Worm (Caenorhabditis elegans) whole organism, early embryonic: ENCODE results near the gene pkc-3.

Source experiments
- B0310.2 ChIP-seq: sonication (generic microtip); optimal IDR thresholded peaks from 2 replicates; lab custom pipeline; 2016; ENCODE audit warnings: mild to moderate bottlenecking, missing genetic modification characterization, missing compliant biosample characterization
- F13C5.2 ChIP-seq: sonication (generic microtip); optimal IDR thresholded peaks from 2 replicates; lab custom pipeline; 2017; ENCODE audit warnings: mild to moderate bottlenecking, missing genetic modification characterization, inconsistent platforms, missing compliant biosample characterization
- aly-1 ChIP-seq: sonication (generic microtip); optimal IDR thresholded peaks from 2 replicates; lab custom pipeline; 2016; ENCODE audit warnings: missing genetic modification characterization, missing compliant biosample characterization
- ama-1 ChIP-seq: fragments of 150-350 bp; optimal IDR thresholded peaks from 2 replicates; lab custom pipeline; 2014
- ceh-13 ChIP-seq: fragments of 200-800 bp; sonication (Bioruptor generic); optimal IDR thresholded peaks from 2 replicates; lab custom pipeline; 2018; ENCODE audit warnings: mild to moderate bottlenecking, missing genetic modification characterization, missing compliant biosample characterization
- ceh-36 ChIP-seq: sonication (generic microtip); optimal IDR thresholded peaks from 2 replicates; lab custom pipeline; 2016; ENCODE audit warnings: missing genetic modification characterization, inconsistent platforms, missing compliant biosample characterization
- ets-7 ChIP-seq: sonication (generic microtip); optimal IDR thresholded peaks from 2 replicates; lab custom pipeline; 2016; ENCODE audit warnings: missing genotype, missing genetic modification characterization, missing compliant biosample characterization
- flt-1 ChIP-seq: fragments of 200-800 bp; sonication (Bioruptor generic); IDR thresholded peaks from 2 replicates; pipeline ENCODE4 v1.3.6; 2022; ENCODE audit warnings: missing genetic modification characterization, missing compliant biosample characterization
- hmbx-1 ChIP-seq: sonication (generic microtip); optimal IDR thresholded peaks from 2 replicates; lab custom pipeline; 2016; ENCODE audit warnings: mild to moderate bottlenecking, missing genetic modification characterization, missing compliant biosample characterization
- hmg-4 ChIP-seq: fragments of 200-800 bp; sonication (Bioruptor generic); optimal IDR thresholded peaks from 2 replicates; lab custom pipeline; 2018; ENCODE audit warnings: mild to moderate bottlenecking, missing genetic modification characterization, missing compliant biosample characterization
- hnd-1 ChIP-seq: sonication (generic microtip); optimal IDR thresholded peaks from 2 replicates; lab custom pipeline; 2016; ENCODE audit warnings: missing genetic modification characterization, missing compliant biosample characterization
- pes-1 ChIP-seq: fragments of 200-800 bp; sonication (Bioruptor generic); IDR thresholded peaks from 2 replicates; pipeline ENCODE4 v1.3.6; 2022; ENCODE audit warnings: missing genetic modification reagents, missing genetic modification characterization, missing compliant biosample characterization
- scrt-1 ChIP-seq: fragments of 200-800 bp; sonication (Bioruptor generic); IDR thresholded peaks from 2 replicates; pipeline ENCODE4 v1.3.6; 2022; ENCODE audit warnings: missing genetic modification characterization, missing compliant biosample characterization
- sea-1 ChIP-seq: fragments of 200-800 bp; sonication (Bioruptor generic); conservative IDR thresholded peaks from 2 replicates; pipeline ENCODE4 v1.3.6; 2022; ENCODE audit warnings: missing genetic modification characterization, missing compliant biosample characterization
- tbx-11 ChIP-seq: fragments of 200-800 bp; sonication (Bioruptor generic); IDR thresholded peaks from 2 replicates; pipeline ENCODE4 v1.3.6; 2022; ENCODE audit warnings: missing genetic modification characterization, missing compliant biosample characterization
- tbx-37 ChIP-seq: fragments of 200-800 bp; sonication (Bioruptor generic); conservative IDR thresholded peaks from 2 replicates; pipeline ENCODE4 v1.3.6; 2022; ENCODE audit warnings: missing genetic modification reagents, missing genetic modification characterization, missing compliant biosample characterization
- tra-4 ChIP-seq: sonication (generic microtip); optimal IDR thresholded peaks from 2 replicates; lab custom pipeline; 2017; ENCODE audit warnings: missing genetic modification characterization, missing compliant biosample characterization

Gene pkc-3

ce11 chrII:5420947-5421614, 41.3 kb downstream of the pkc-3 start, which contains the start of gene tofu-6:
Gene tofu-6 (plus strand): TSS chrII:5421248.
- no peak for TF ChIP-seq ceh-36 (tag; lab: Kevin White, UChicago)
- TF ChIP-seq pes-1 = no peak
- peak; percentile 92 for TF ChIP-seq ama-1 (lab: Kevin White, UChicago)
- TF ChIP-seq aly-1 = peak; percentile 19

- TF ChIP-seq ceh-13 (GFP tag; lab: Kevin White, UChicago) (no peak), scrt-1 (GFP tag; lab: Robert Waterston, UW) (no peak), pes-1 (no peak), tra-4 (no peak), tbx-37 (GFP tag; lab: Robert Waterston, UW) (no peak), hnd-1 (tag; lab: Kevin White, UChicago) (no peak), flt-1 (GFP tag; lab: Robert Waterston, UW) (no peak), tbx-11 (no peak), B0310.2 (tag; lab: Kevin White, UChicago) (no peak), hmg-4 (GFP tag; lab: Kevin White, UChicago) (no peak)
These were observed 44.0 kb downstream of the pkc-3 start, which contains the start of gene F07F6.7 for ce11 chrII:5423832-5424231. Gene F07F6.7 (minus strand): TSS chrII:5423858.

- TF ChIP-seq aly-1 (no peak), F13C5.2 (tag; lab: Kevin White, UChicago) (no peak), ceh-36 (tag; lab: Kevin White, UChicago) (no peak), hmg-4 (GFP tag; lab: Kevin White, UChicago) (no peak), scrt-1 (GFP tag; lab: Robert Waterston, UW) (no peak), tbx-11 (no peak), hmbx-1 (tag; lab: Kevin White, UChicago) (no peak), flt-1 (GFP tag; lab: Robert Waterston, UW) (no peak), tbx-37 (GFP tag; lab: Robert Waterston, UW) (no peak), sea-1 (GFP tag; lab: Robert Waterston, UW) (no peak), tra-4 (no peak), hnd-1 (tag; lab: Kevin White, UChicago) (no peak), ceh-13 (GFP tag; lab: Kevin White, UChicago) (no peak), ets-7 (tag; lab: Kevin White, UChicago) (no peak), pes-1 (no peak)
These were observed 45.8 kb downstream of the pkc-3 start, which contains the start of gene F07F6.8 for ce11 chrII:5425633-5426032. Gene F07F6.8 (minus strand): TSS chrII:5425733.

ce11 chrII:5426054-5426453, 46.2 kb downstream of the pkc-3 start:
- TF ChIP-seq hmg-4 (GFP tag; lab: Kevin White, UChicago) (peak; percentile 36), ceh-13 (GFP tag; lab: Kevin White, UChicago) (no peak), aly-1 (no peak)

- TF ChIP-seq ceh-36 (tag; lab: Kevin White, UChicago) (no peak), tra-4 (no peak), ets-7 (tag; lab: Kevin White, UChicago) (no peak), B0310.2 (tag; lab: Kevin White, UChicago) (no peak), F13C5.2 (tag; lab: Kevin White, UChicago) (no peak), tbx-37 (GFP tag; lab: Robert Waterston, UW) (no peak), ama-1 (lab: Kevin White, UChicago) (no peak), scrt-1 (GFP tag; lab: Robert Waterston, UW) (no peak), hnd-1 (tag; lab: Kevin White, UChicago) (no peak)
These were observed 46.6 kb downstream of the pkc-3 start for ce11 chrII:5426470-5426869.

ce11 chrII:5429522-5430257, 49.9 kb downstream of the pkc-3 start, which contains the start of the genes F07F6.4 and F07F6.2:
Gene F07F6.4 (minus strand): TSS chrII:5429572.
Gene F07F6.2 (plus strand): TSS chrII:5430207.
- TF ChIP-seq pes-1 = no peak
- peak; percentile 9 for TF ChIP-seq F13C5.2 (tag; lab: Kevin White, UChicago)

ce11 chrII:5433069-5433468, 53.2 kb downstream of the pkc-3 start, which contains the start of gene srx-114:
Gene srx-114 (minus strand): TSS chrII:5433169.
- no peak for TF ChIP-seq sea-1 (GFP tag; lab: Robert Waterston, UW)
- TF ChIP-seq hmbx-1 (tag; lab: Kevin White, UChicago) = no peak
- TF ChIP-seq ets-7 (tag; lab: Kevin White, UChicago) = no peak
- TF ChIP-seq ama-1 (lab: Kevin White, UChicago) = no peak
- TF ChIP-seq B0310.2 (tag; lab: Kevin White, UChicago) = no peak
- no peak for TF ChIP-seq flt-1 (GFP tag; lab: Robert Waterston, UW)
- no peak for TF ChIP-seq tra-4
- TF ChIP-seq scrt-1 (GFP tag; lab: Robert Waterston, UW) = no peak
- no peak for TF ChIP-seq pes-1
- no peak for TF ChIP-seq tbx-11
- TF ChIP-seq aly-1 = no peak
- TF ChIP-seq ceh-36 (tag; lab: Kevin White, UChicago) = no peak
- no peak for TF ChIP-seq hnd-1 (tag; lab: Kevin White, UChicago)
- no peak for TF ChIP-seq F13C5.2 (tag; lab: Kevin White, UChicago)
- no peak for TF ChIP-seq tbx-37 (GFP tag; lab: Robert Waterston, UW)
- TF ChIP-seq hmg-4 (GFP tag; lab: Kevin White, UChicago) = no peak
- TF ChIP-seq ceh-13 (GFP tag; lab: Kevin White, UChicago) = no peak
